Worm (Caenorhabditis elegans) whole organism, midembryonic: ENCODE results near the gene eelo-2.
A peak's percentile ranks its signal among the peaks of the same experiment; 100 is the strongest.

Experiments used
- T22C8.4 ChIP-seq: fragments of 200-800 bp; sonication (Bioruptor generic); IDR thresholded peaks from 2 replicates; pipeline ENCODE4 v1.3.6; 2022; ENCODE audit warnings: missing genetic modification characterization, missing compliant biosample characterization
- cog-1 ChIP-seq: sonication (generic microtip); optimal IDR thresholded peaks from 2 replicates; lab custom pipeline; 2016; ENCODE audit warnings: missing genetic modification characterization, missing compliant biosample characterization
- flt-1 ChIP-seq: fragments of 200-800 bp; sonication (Bioruptor generic); IDR thresholded peaks from 2 replicates; pipeline ENCODE4 v1.3.6; 2022; ENCODE audit warnings: missing genetic modification characterization, missing compliant biosample characterization
- klf-2 ChIP-seq: fragments of 200-800 bp; sonication (Bioruptor generic); conservative IDR thresholded peaks from 2 replicates; pipeline ENCODE4 v1.3.6; 2022; ENCODE audit warnings: missing genetic modification reagents, missing genetic modification characterization, missing compliant biosample characterization
- med-1 ChIP-seq: sonication (generic microtip); optimal IDR thresholded peaks from 2 replicates; lab custom pipeline; 2017; ENCODE audit warnings: missing genetic modification characterization, mild to moderate bottlenecking, missing compliant biosample characterization, antibody characterized with exemption, missing genetic modification reagents; ENCODE audit not compliant: insufficient read depth
- ref-1 ChIP-seq: fragments of 200-800 bp; sonication (Bioruptor generic); conservative IDR thresholded peaks from 2 replicates; pipeline ENCODE4 v1.3.6; 2022; ENCODE audit warnings: missing genetic modification reagents, missing genetic modification characterization, missing compliant biosample characterization
- tab-1 ChIP-seq: fragments of 200-800 bp; sonication (Bioruptor generic); IDR thresholded peaks from 2 replicates; pipeline ENCODE4 v1.3.6; 2022; ENCODE audit warnings: missing genetic modification characterization, missing compliant biosample characterization
- ztf-23 ChIP-seq: fragments of 200-800 bp; sonication (Bioruptor generic); IDR thresholded peaks from 2 replicates; pipeline ENCODE4 v1.3.6; 2022; ENCODE audit warnings: missing genetic modification reagents, missing genetic modification characterization, missing compliant biosample characterization
- ztf-29 ChIP-seq: fragments of 200-800 bp; sonication (Bioruptor generic); IDR thresholded peaks from 2 replicates; pipeline ENCODE4 v1.3.6; 2022; ENCODE audit warnings: missing genetic modification reagents, missing genetic modification characterization, missing compliant biosample characterization

eelo-2 gene

ce11 chrIV:17263714-17264113, 13.8 kb downstream of the eelo-2 start:
- TF ChIP-seq ztf-23 (GFP tag; lab: Robert Waterston, UW) (no peak), med-1 (GFP tag; lab: Kevin White, UChicago) (no peak), T22C8.4 (no peak), klf-2 (GFP tag; lab: Robert Waterston, UW) (no peak), ref-1 (GFP tag; lab: Robert Waterston, UW) (no peak), tab-1 (no peak), ztf-29 (GFP tag; lab: Robert Waterston, UW) (no peak), flt-1 (GFP tag; lab: Robert Waterston, UW) (no peak), cog-1 (tag; lab: Kevin White, UChicago) (no peak)

DNA sequence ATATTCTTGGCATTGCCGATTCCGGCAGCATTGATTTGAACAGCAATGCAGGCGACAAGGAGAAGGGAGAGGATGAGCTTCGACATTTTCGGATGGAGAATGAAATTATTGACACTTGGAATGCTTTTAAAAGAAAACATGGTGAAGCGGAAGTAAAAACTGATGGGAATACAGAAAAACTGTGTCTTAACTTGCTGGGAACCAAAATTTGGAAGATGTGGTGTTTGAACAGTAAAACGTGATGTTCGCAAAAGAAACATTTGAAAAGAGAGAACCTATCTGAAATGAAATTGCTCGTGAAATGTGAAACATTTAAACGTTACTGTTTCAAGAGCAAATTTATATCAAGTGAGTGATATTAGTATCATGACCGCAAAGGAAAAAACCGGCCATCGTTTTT, 14.8 kb downstream of the eelo-2 start, which contains the start of gene F26D10.13:
Gene F26D10.13, minus strand, starts transcription at position 101 of the 400 bp plus-strand sequence.
- TF ChIP-seq flt-1 (GFP tag; lab: Robert Waterston, UW) (no peak), med-1 (GFP tag; lab: Kevin White, UChicago) (no peak), klf-2 (GFP tag; lab: Robert Waterston, UW) (no peak), T22C8.4 (no peak), cog-1 (tag; lab: Kevin White, UChicago) (no peak), ref-1 (GFP tag; lab: Robert Waterston, UW) (no peak), ztf-23 (GFP tag; lab: Robert Waterston, UW) (no peak), tab-1 (no peak), ztf-29 (GFP tag; lab: Robert Waterston, UW) (no peak)

- TF ChIP-seq ztf-23 (GFP tag; lab: Robert Waterston, UW) (no peak), flt-1 (GFP tag; lab: Robert Waterston, UW) (no peak), cog-1 (tag; lab: Kevin White, UChicago) (no peak), ztf-29 (GFP tag; lab: Robert Waterston, UW) (no peak)
Observed at ce11 chrIV:17265279-17265678, 15.3 kb downstream of the eelo-2 start, which contains the start of gene str-187. str-187 (plus strand) TSS chrIV:17265579.

- no peak for TF ChIP-seq T22C8.4
- no peak for TF ChIP-seq klf-2 (GFP tag; lab: Robert Waterston, UW)
- no peak for TF ChIP-seq tab-1
- no peak for TF ChIP-seq ztf-23 (GFP tag; lab: Robert Waterston, UW)
- TF ChIP-seq med-1 (GFP tag; lab: Kevin White, UChicago): no peak
- TF ChIP-seq cog-1 (tag; lab: Kevin White, UChicago): no peak
- no peak for TF ChIP-seq ref-1 (GFP tag; lab: Robert Waterston, UW)
Observed at ce11 chrIV:17265716-17266115, 15.8 kb downstream of the eelo-2 start.

DNA sequence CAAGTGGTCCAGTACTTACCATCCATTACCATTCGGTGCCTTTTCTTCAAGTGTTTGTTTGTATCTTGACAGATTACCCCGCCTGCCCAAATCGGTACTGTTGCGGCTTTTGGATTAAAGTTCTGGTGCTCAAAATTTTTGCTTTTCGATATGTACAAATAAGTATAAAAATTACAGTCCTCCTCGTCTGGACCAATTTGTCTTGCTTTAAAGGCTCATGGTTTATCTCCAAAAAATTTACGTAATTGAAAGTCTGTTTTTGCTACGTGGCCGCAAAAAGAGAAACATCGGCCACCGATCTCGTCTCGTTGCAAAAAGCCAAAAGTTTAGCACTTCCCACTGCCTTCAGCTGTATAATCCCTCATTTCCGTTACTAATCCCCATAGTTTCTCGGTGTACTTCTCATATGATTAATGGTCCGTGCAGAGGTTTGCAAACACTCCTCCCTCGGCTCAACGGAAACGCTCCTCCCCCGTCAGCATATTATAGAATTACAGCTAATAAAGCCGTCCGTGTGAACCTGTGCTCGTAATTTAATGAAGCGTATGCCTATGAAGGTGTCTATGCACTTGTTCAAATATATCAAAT, 17.5 kb downstream of the eelo-2 start:
- no peak for TF ChIP-seq klf-2 (GFP tag; lab: Robert Waterston, UW)
- no peak for TF ChIP-seq ref-1 (GFP tag; lab: Robert Waterston, UW)
- no peak for TF ChIP-seq ztf-23 (GFP tag; lab: Robert Waterston, UW)
- TF ChIP-seq med-1 (GFP tag; lab: Kevin White, UChicago): no peak
- TF ChIP-seq cog-1 (tag; lab: Kevin White, UChicago): no peak
- no peak for TF ChIP-seq flt-1 (GFP tag; lab: Robert Waterston, UW)
- TF ChIP-seq T22C8.4: no peak
- no peak for TF ChIP-seq ztf-29 (GFP tag; lab: Robert Waterston, UW)
- TF ChIP-seq tab-1: no peak

ce11 chrIV:17268069-17268468, 18.1 kb downstream of the eelo-2 start:
- TF ChIP-seq tab-1 (no peak), T22C8.4 (no peak), cog-1 (tag; lab: Kevin White, UChicago) (no peak), klf-2 (GFP tag; lab: Robert Waterston, UW) (no peak), flt-1 (GFP tag; lab: Robert Waterston, UW) (no peak), med-1 (GFP tag; lab: Kevin White, UChicago) (no peak), ztf-29 (GFP tag; lab: Robert Waterston, UW) (no peak), ztf-23 (GFP tag; lab: Robert Waterston, UW) (no peak), ref-1 (GFP tag; lab: Robert Waterston, UW) (no peak)

DNA sequence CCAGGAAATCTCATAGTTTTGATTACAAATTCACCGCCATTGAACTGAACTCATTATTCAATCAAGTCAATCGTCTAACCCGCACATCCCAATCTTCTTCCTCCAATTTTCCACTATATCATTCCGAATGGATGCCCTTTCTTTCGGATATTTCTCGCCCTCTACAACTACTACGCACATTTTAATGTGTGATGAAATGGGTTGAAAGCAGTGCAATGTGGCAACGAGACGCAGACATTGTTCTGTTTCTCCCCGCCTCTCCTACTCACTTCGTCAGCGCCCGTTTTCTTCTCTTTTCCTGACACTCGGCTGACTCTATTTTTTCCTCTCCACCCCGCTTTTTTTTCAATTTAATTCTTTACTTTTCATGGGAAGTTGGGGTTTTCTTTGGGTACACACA, 18.7 kb downstream of the eelo-2 start:
- TF ChIP-seq cog-1 (tag; lab: Kevin White, UChicago): peak; percentile 51
- no peak for TF ChIP-seq ref-1 (GFP tag; lab: Robert Waterston, UW)
- TF ChIP-seq ztf-29 (GFP tag; lab: Robert Waterston, UW): no peak
- no peak for TF ChIP-seq T22C8.4
- no peak for TF ChIP-seq flt-1 (GFP tag; lab: Robert Waterston, UW)
- TF ChIP-seq med-1 (GFP tag; lab: Kevin White, UChicago): no peak
- TF ChIP-seq ztf-23 (GFP tag; lab: Robert Waterston, UW): 0 out of 2 replicates have a peak, but pooled peaks have one; percentile 61
- TF ChIP-seq klf-2 (GFP tag; lab: Robert Waterston, UW): no peak
- TF ChIP-seq tab-1: no peak

ce11 chrIV:17269042-17269441, 19.1 kb downstream of the eelo-2 start, which contains the start of gene atgp-1:
atgp-1 (plus strand) TSS chrIV:17269342.
- no peak for TF ChIP-seq med-1 (GFP tag; lab: Kevin White, UChicago)
- no peak for TF ChIP-seq ztf-29 (GFP tag; lab: Robert Waterston, UW)
- TF ChIP-seq klf-2 (GFP tag; lab: Robert Waterston, UW): no peak
- TF ChIP-seq T22C8.4: no peak
- TF ChIP-seq ref-1 (GFP tag; lab: Robert Waterston, UW): no peak
- TF ChIP-seq tab-1: no peak
- no peak for TF ChIP-seq cog-1 (tag; lab: Kevin White, UChicago)
- no peak for TF ChIP-seq ztf-23 (GFP tag; lab: Robert Waterston, UW)
- TF ChIP-seq flt-1 (GFP tag; lab: Robert Waterston, UW): no peak

ce11 chrIV:17269702-17270101, 19.8 kb downstream of the eelo-2 start:
- TF ChIP-seq cog-1 (tag; lab: Kevin White, UChicago) (peak; percentile 22), flt-1 (GFP tag; lab: Robert Waterston, UW) (no peak)
